Worm (Caenorhabditis elegans): Measurements from ENCODE around the gene pkc-3.

DNA sequence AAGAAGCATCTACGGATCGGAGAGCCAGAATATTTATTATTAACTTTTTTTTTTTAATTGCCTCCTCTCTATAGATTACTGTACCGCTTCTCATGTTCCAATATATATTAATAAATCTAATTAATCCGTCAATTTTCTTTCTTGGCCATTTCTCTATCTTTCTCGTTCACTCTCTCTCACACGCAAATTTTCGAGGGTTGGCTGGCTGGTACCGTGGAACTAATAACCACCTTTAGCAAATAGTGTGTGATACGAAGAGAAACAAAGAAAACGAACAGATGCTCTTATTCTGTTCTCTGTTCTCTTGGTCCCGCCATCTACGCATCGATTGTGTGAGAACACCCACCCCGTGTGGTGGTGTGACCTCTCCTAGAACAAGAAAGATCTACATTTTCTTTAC is 38.5 kb downstream of the pkc-3 start:
- TF ChIP-seq madf-6 (GFP tag; IDR thresholded peaks at IDR 0.05) (no peak), mcd-1 (GFP tag; IDR thresholded peaks at IDR 0.05) (no peak), rcor-1 (GFP tag; IDR thresholded peaks at IDR 0.05) (no peak), ama-1 (optimal IDR thresholded peaks at IDR 0.05) (no peak), ama-1 (GFP tag; optimal IDR thresholded peaks at IDR 0.05) (no peak), nhr-90 (tag; optimal IDR thresholded peaks at IDR 0.05) (no peak), snpc-4 (GFP tag; optimal IDR thresholded peaks at IDR 0.05) (no peak), snpc-4 (tag; optimal IDR thresholded peaks at IDR 0.05) (no peak)
